Fruit fly (Drosophila melanogaster) whole organism, embryonic: ENCODE data around the gene Pop5.

Experiments
- Abd-B ChIP-seq: fragments of 200-800 bp; sonication (Bioruptor generic); optimal IDR thresholded peaks from 2 replicates; lab custom pipeline; 2018; ENCODE audit warnings: missing biosample characterization, mild to moderate bottlenecking, missing genetic modification characterization, moderate library complexity
- CG10209 ChIP-seq: fragments of 200-800 bp; sonication (Bioruptor generic); optimal IDR thresholded peaks from 3 replicates; lab custom pipeline; 2017; ENCODE audit warnings: missing biosample characterization, mild to moderate bottlenecking, missing genetic modification characterization, missing genetic modification reagents
- CG10543 ChIP-seq: fragments of 200-800 bp; sonication (Bioruptor generic); optimal IDR thresholded peaks from 3 replicates; lab custom pipeline; 2017; ENCODE audit warnings: missing biosample characterization, mild to moderate bottlenecking, missing genetic modification characterization, moderate library complexity
- CG11085 ChIP-seq: fragments of 200-800 bp; sonication (Bioruptor generic); IDR thresholded peaks from 2 replicates; pipeline ENCODE4 v1.3.6; 2022; ENCODE audit warnings: missing biosample characterization, missing genetic modification characterization
- CG11456 ChIP-seq: fragments of 200-800 bp; sonication (Bioruptor generic); IDR thresholded peaks from 3 replicates; pipeline ENCODE4 v1.3.6; 2022; ENCODE audit warnings: missing biosample characterization, missing genetic modification characterization
- CG11504 ChIP-seq: fragments of 200-800 bp; sonication (Bioruptor generic); optimal IDR thresholded peaks from 3 replicates; lab custom pipeline; 2019; ENCODE audit warnings: missing biosample characterization, mild to moderate bottlenecking, missing genetic modification characterization, moderate library complexity
- CG1233 ChIP-seq: fragments of 200-800 bp; sonication (Bioruptor generic); optimal IDR thresholded peaks from 4 replicates; lab custom pipeline; 2018; ENCODE audit warnings: missing biosample characterization, mild to moderate bottlenecking, missing genetic modification characterization
- CG12769 ChIP-seq: fragments of 200-800 bp; sonication (Bioruptor generic); optimal IDR thresholded peaks from 2 replicates; lab custom pipeline; 2019; ENCODE audit warnings: missing biosample characterization, mild to moderate bottlenecking, missing genetic modification characterization, moderate library complexity
- CG13624 ChIP-seq: fragments of 200-800 bp; sonication (Bioruptor generic); optimal IDR thresholded peaks from 2 replicates; lab custom pipeline; 2016; ENCODE audit warnings: missing biosample characterization, missing genetic modification characterization
- CG14050 ChIP-seq: fragments of 200-800 bp; sonication (Bioruptor generic); IDR thresholded peaks from 3 replicates; pipeline ENCODE4 v1.3.6; 2022; ENCODE audit warnings: missing biosample characterization, missing genetic modification characterization
- CG14667 ChIP-seq: fragments of 200-800 bp; sonication (Bioruptor generic); IDR thresholded peaks from 2 replicates; pipeline ENCODE4 v1.3.6; 2022; ENCODE audit warnings: missing biosample characterization, missing genetic modification characterization
- CG15479 ChIP-seq: fragments of 200-800 bp; sonication (Bioruptor generic); optimal IDR thresholded peaks from 3 replicates; lab custom pipeline; 2019; ENCODE audit warnings: missing biosample characterization, mild to moderate bottlenecking, missing genetic modification characterization, moderate library complexity
- CG16813 ChIP-seq: fragments of 200-800 bp; sonication (Bioruptor generic); IDR thresholded peaks from 3 replicates; pipeline ENCODE4 v1.3.6; 2022; ENCODE audit warnings: missing biosample characterization, missing genetic modification characterization; ENCODE audit not compliant: partially characterized antibody
- CG17385 ChIP-seq: fragments of 200-800 bp; sonication (Bioruptor generic); optimal IDR thresholded peaks from 3 replicates; lab custom pipeline; 2018; ENCODE audit warnings: missing biosample characterization, mild to moderate bottlenecking, missing genetic modification characterization
- CG30431 ChIP-seq: fragments of 200-800 bp; sonication (Bioruptor generic); optimal IDR thresholded peaks from 2 replicates; lab custom pipeline; 2017; ENCODE audit warnings: missing biosample characterization, missing genetic modification characterization
- CG31388 ChIP-seq: fragments of 200-800 bp; sonication (Bioruptor generic); optimal IDR thresholded peaks from 2 replicates; lab custom pipeline; 2016; ENCODE audit warnings: missing biosample characterization, missing genetic modification characterization
- CG33557 ChIP-seq: fragments of 200-800 bp; sonication (Bioruptor generic); optimal IDR thresholded peaks from 2 replicates; lab custom pipeline; 2019; ENCODE audit warnings: missing biosample characterization, mild to moderate bottlenecking, missing genetic modification characterization, moderate library complexity
- CG4424 ChIP-seq: fragments of 200-800 bp; sonication (Bioruptor generic); optimal IDR thresholded peaks from 3 replicates; lab custom pipeline; 2016; ENCODE audit warnings: missing biosample characterization, missing genetic modification characterization
- CG4854 ChIP-seq: fragments of 200-800 bp; sonication (Bioruptor generic); optimal IDR thresholded peaks from 2 replicates; lab custom pipeline; 2016; ENCODE audit warnings: missing biosample characterization, missing genetic modification characterization, inconsistent platforms
- CG9876 ChIP-seq: fragments of 200-800 bp; sonication (Bioruptor generic); optimal IDR thresholded peaks from 2 replicates; lab custom pipeline; 2016; ENCODE audit warnings: missing biosample characterization, missing genetic modification characterization
- CG9932 ChIP-seq: fragments of 200-800 bp; sonication (Bioruptor generic); IDR thresholded peaks from 2 replicates; pipeline ENCODE4 v1.3.6; 2022; ENCODE audit warnings: missing biosample characterization, missing genetic modification characterization
- Ets65A ChIP-seq: fragments of 200-800 bp; sonication (Bioruptor generic); peaks from one replicate; lab custom pipeline; 2016; ENCODE audit warnings: missing biosample characterization, missing genetic modification characterization
- Fer3 ChIP-seq: fragments of 200-800 bp; sonication (Bioruptor generic); optimal IDR thresholded peaks from 2 replicates; lab custom pipeline; 2018; ENCODE audit warnings: missing biosample characterization, mild to moderate bottlenecking, missing genetic modification characterization, moderate library complexity
- H15 ChIP-seq: fragments of 200-800 bp; sonication (Bioruptor generic); IDR thresholded peaks from 3 replicates; pipeline ENCODE4 v1.3.6; 2022; ENCODE audit warnings: missing biosample characterization, missing genetic modification characterization
- Hmx ChIP-seq: fragments of 200-800 bp; sonication (Bioruptor generic); optimal IDR thresholded peaks from 2 replicates; lab custom pipeline; 2016; ENCODE audit warnings: missing biosample characterization, missing genetic modification characterization
- MESR4 ChIP-seq: fragments of 200-800 bp; sonication (Bioruptor generic); optimal IDR thresholded peaks from 2 replicates; lab custom pipeline; 2018; ENCODE audit warnings: missing biosample characterization, mild to moderate bottlenecking, missing genetic modification characterization, moderate library complexity
- Optix ChIP-seq: fragments of 200-800 bp; sonication (Bioruptor generic); IDR thresholded peaks from 3 replicates; pipeline ENCODE4 v1.3.6; 2022; ENCODE audit warnings: missing biosample characterization, missing genetic modification characterization
- Rx ChIP-seq: fragments of 200-800 bp; sonication (Bioruptor generic); IDR thresholded peaks from 2 replicates; pipeline ENCODE4 v1.3.6; 2022; ENCODE audit warnings: missing biosample characterization, missing genetic modification characterization
- Scr ChIP-seq: fragments of 200-800 bp; sonication (Bioruptor generic); IDR thresholded peaks from 2 replicates; pipeline ENCODE4 v1.3.6; 2022; ENCODE audit warnings: missing biosample characterization, missing genetic modification characterization; ENCODE audit not compliant: partially characterized antibody
- Xrp1 ChIP-seq: fragments of 200-800 bp; sonication (Bioruptor generic); IDR thresholded peaks from 2 replicates; pipeline ENCODE4 v1.3.6; 2022; ENCODE audit warnings: missing biosample characterization, missing genetic modification characterization
- ac ChIP-seq: fragments of 200-800 bp; sonication (Bioruptor generic); optimal IDR thresholded peaks from 3 replicates; lab custom pipeline; 2017; ENCODE audit warnings: missing biosample characterization, mild to moderate bottlenecking, missing genetic modification characterization
- al ChIP-seq: fragments of 200-800 bp; sonication (Bioruptor generic); IDR thresholded peaks from 2 replicates; pipeline ENCODE4 v1.3.6; 2022; ENCODE audit warnings: missing biosample characterization, missing genetic modification characterization
- chinmo ChIP-seq: fragments of 200-800 bp; sonication (Bioruptor generic); IDR thresholded peaks from 4 replicates; pipeline ENCODE4 v1.3.6; 2022; ENCODE audit warnings: missing biosample characterization, missing genetic modification characterization; ENCODE audit not compliant: partially characterized antibody
- croc ChIP-seq: fragments of 200-800 bp; sonication (Bioruptor generic); conservative IDR thresholded peaks from 3 replicates; pipeline ENCODE4 v1.3.6; 2022; ENCODE audit warnings: missing biosample characterization, missing genetic modification characterization
- en ChIP-seq: fragments of 200-800 bp; sonication (Bioruptor generic); optimal IDR thresholded peaks from 2 replicates; lab custom pipeline; 2016; ENCODE audit warnings: missing biosample characterization, missing genetic modification characterization
- gfzf ChIP-seq: fragments of 200-800 bp; sonication (Bioruptor generic); optimal IDR thresholded peaks from 2 replicates; lab custom pipeline; 2016; ENCODE audit warnings: missing biosample characterization, mild to moderate bottlenecking, missing genetic modification characterization, moderate library complexity
- hth ChIP-seq: fragments of >200 bp; optimal IDR thresholded peaks from 2 replicates; lab custom pipeline; 2017; ENCODE audit warnings: inconsistent platforms
- klu ChIP-seq: fragments of 200-800 bp; sonication (Bioruptor generic); IDR thresholded peaks from 2 replicates; pipeline ENCODE4 v1.3.6; 2022; ENCODE audit warnings: missing biosample characterization, missing genetic modification characterization
- knrl ChIP-seq: fragments of 200-800 bp; sonication (Bioruptor generic); IDR thresholded peaks from 3 replicates; pipeline ENCODE4 v1.3.6; 2022; ENCODE audit warnings: missing biosample characterization, missing genetic modification characterization; ENCODE audit not compliant: partially characterized antibody
- lola ChIP-seq, 3 experiments: fragments of >200 bp in 2 of 3; fragments of 200-800 bp in 1 of 3; sonication (Bioruptor generic) in 1 of 3; optimal IDR thresholded peaks; 2 replicates each; lab custom pipeline; 2017 to 2019; ENCODE audit warnings: missing biosample characterization in 3 of 3, missing genetic modification characterization in 3 of 3, mild to moderate bottlenecking in 1 of 3, moderate library complexity in 1 of 3
- mirr ChIP-seq: fragments of 200-800 bp; sonication (Bioruptor generic); optimal IDR thresholded peaks from 3 replicates; lab custom pipeline; 2018; ENCODE audit warnings: missing biosample characterization, mild to moderate bottlenecking, missing genetic modification characterization
- onecut ChIP-seq: fragments of 200-800 bp; sonication (Bioruptor generic); IDR thresholded peaks from 2 replicates; pipeline ENCODE4 v1.3.6; 2022; ENCODE audit warnings: missing biosample characterization, missing genetic modification characterization
- psq ChIP-seq: fragments of 200-800 bp; sonication (Bioruptor generic); optimal IDR thresholded peaks from 2 replicates; lab custom pipeline; 2017; ENCODE audit warnings: missing biosample characterization, missing genetic modification characterization
- pzg ChIP-seq: fragments of 200-800 bp; sonication (Bioruptor generic); optimal IDR thresholded peaks from 3 replicates; lab custom pipeline; 2018; ENCODE audit warnings: missing biosample characterization, mild to moderate bottlenecking, missing genetic modification characterization, moderate library complexity
- repo ChIP-seq: fragments of 200-800 bp; sonication (Bioruptor generic); optimal IDR thresholded peaks from 2 replicates; lab custom pipeline; 2016; ENCODE audit warnings: missing biosample characterization, missing genetic modification characterization
- rib ChIP-seq: fragments of 200-800 bp; sonication (Bioruptor generic); IDR thresholded peaks from 2 replicates; pipeline ENCODE4 v1.3.6; 2022; ENCODE audit warnings: missing biosample characterization, missing genetic modification characterization
- scrt ChIP-seq: fragments of 200-800 bp; sonication (Bioruptor generic); optimal IDR thresholded peaks from 2 replicates; lab custom pipeline; 2018; ENCODE audit warnings: missing biosample characterization, mild to moderate bottlenecking, missing genetic modification characterization, moderate library complexity
- sob ChIP-seq: fragments of 200-800 bp; sonication (Bioruptor generic); IDR thresholded peaks from 2 replicates; pipeline ENCODE4 v1.3.6; 2022; ENCODE audit warnings: missing biosample characterization, missing genetic modification characterization
- trem ChIP-seq: fragments of 200-800 bp; optimal IDR thresholded peaks from 3 replicates; lab custom pipeline; 2019; ENCODE audit warnings: missing biosample characterization, mild to moderate bottlenecking, missing genetic modification characterization, moderate library complexity

Pop5 gene

dm6 chr3L:17012017-17012719, 32.7 kb downstream of the Pop5 start, which contains the start of gene CG3764 (continued):
- TF ChIP-seq H15 (GFP tag; lab: Robert Waterston, UW), result peak; percentile 61; the same call in 1 of the 3 replicates
- TF ChIP-seq CG13624, result peak; percentile 59
- peak; percentile 99 for TF ChIP-seq chinmo
- peak; percentile 73 for TF ChIP-seq CG4854 (GFP tag; lab: Kevin White, UChicago)
- TF ChIP-seq pzg, result peak; percentile 97
- TF ChIP-seq lola (GFP tag; optimal IDR thresholded peaks at IDR 0.05; lab: Kevin White, UChicago), result peak in 1 of 3 experiments; percentile 54
- peak; percentile 65 for TF ChIP-seq en (GFP tag; lab: Kevin White, UChicago)
- TF ChIP-seq onecut, result peak; percentile 72
- TF ChIP-seq mirr (GFP tag; lab: Kevin White, UChicago), result peak; percentile 94
- peak; percentile 67 for TF ChIP-seq CG9876 (GFP tag; lab: Kevin White, UChicago)
- peak; percentile 37; the same call in 1 of the 2 replicates for TF ChIP-seq CG11085
- TF ChIP-seq CG10543 (GFP tag; lab: Kevin White, UChicago), result peak; percentile 95
- peak; percentile 44; the same call in 1 of the 2 replicates for TF ChIP-seq Scr (GFP tag; lab: Robert Waterston, UW)
- peak; percentile 65 for TF ChIP-seq Rx (GFP tag; lab: Robert Waterston, UW)
- peak; percentile 31 for TF ChIP-seq CG30431 (GFP tag; lab: Kevin White, UChicago)
- TF ChIP-seq Xrp1, result peak; percentile 65
- peak; percentile 69 for TF ChIP-seq Fer3 (tag; lab: Kevin White, UChicago)
- TF ChIP-seq CG14667 (GFP tag; lab: Robert Waterston, UW), result no peak
- TF ChIP-seq al (GFP tag; lab: Robert Waterston, UW), result no peak
- TF ChIP-seq CG4424, result peak; percentile 47
- peak; percentile 80 for TF ChIP-seq CG17385 (GFP tag; lab: Kevin White, UChicago)
- TF ChIP-seq CG12769, result peak; percentile 84
- TF ChIP-seq CG31388, result peak; percentile 27
- TF ChIP-seq Abd-B (GFP tag; lab: Kevin White, UChicago), result peak; percentile 62
- TF ChIP-seq Optix (GFP tag; lab: Robert Waterston, UW), result no peak
- TF ChIP-seq Hmx (GFP tag; lab: Kevin White, UChicago), result no peak
- 0 out of 3 replicates have a peak, but pooled peaks have one; percentile 28 for TF ChIP-seq CG16813
- TF ChIP-seq knrl (GFP tag; lab: Robert Waterston, UW), result peak; percentile 31; the same call in 1 of the 3 replicates
- TF ChIP-seq scrt (GFP tag; lab: Kevin White, UChicago), result peak; percentile 73
- peak; percentile 92 for TF ChIP-seq Ets65A
- TF ChIP-seq CG11504 (tag; lab: Kevin White, UChicago), result peak; percentile 72
- TF ChIP-seq MESR4 (GFP tag; lab: Kevin White, UChicago), result peak; percentile 77
- TF ChIP-seq croc (GFP tag; lab: Robert Waterston, UW), result no peak; the same call in 2 of the 3 replicates
- TF ChIP-seq gfzf (GFP tag; lab: Kevin White, UChicago), result peak; percentile 72
- TF ChIP-seq rib (GFP tag; lab: Robert Waterston, UW), result peak; percentile 94
- TF ChIP-seq klu, result no peak
- TF ChIP-seq CG10209, result peak; percentile 86
- TF ChIP-seq CG14050 (GFP tag; lab: Robert Waterston, UW), result peak; percentile 41; the same call in 1 of the 3 replicates
- TF ChIP-seq trem (tag; lab: Kevin White, UChicago), result peak; percentile 85
- no peak for TF ChIP-seq hth (lab: Kevin White, UChicago)
- peak; percentile 79 for TF ChIP-seq sob (GFP tag; lab: Robert Waterston, UW)
- peak; percentile 75; the same call in 2 of the 3 replicates for TF ChIP-seq CG11456 (GFP tag; lab: Robert Waterston, UW)
- TF ChIP-seq ac (GFP tag; lab: Kevin White, UChicago), result peak; percentile 69
- TF ChIP-seq CG15479 (GFP tag; lab: Kevin White, UChicago), result no peak
- TF ChIP-seq CG1233 (GFP tag; lab: Kevin White, UChicago), result peak; percentile 89
- no peak for TF ChIP-seq psq
- TF ChIP-seq CG9932, result peak; percentile 33; the same call in 1 of the 2 replicates
- TF ChIP-seq repo (GFP tag; lab: Kevin White, UChicago), result peak; percentile 81
- peak; percentile 82 for TF ChIP-seq CG33557 (GFP tag; lab: Kevin White, UChicago)
